Worm (Caenorhabditis elegans) whole organism, early embryonic: ENCODE results near the gene F31E8.5.

Experiments used
- B0310.2 ChIP-seq: sonication (generic microtip); optimal IDR thresholded peaks from 2 replicates; lab custom pipeline; 2016; ENCODE audit warnings: mild to moderate bottlenecking, missing genetic modification characterization, missing compliant biosample characterization
- aly-1 ChIP-seq: sonication (generic microtip); optimal IDR thresholded peaks from 2 replicates; lab custom pipeline; 2016; ENCODE audit warnings: missing genetic modification characterization, missing compliant biosample characterization
- ama-1 ChIP-seq: fragments of 150-350 bp; optimal IDR thresholded peaks from 2 replicates; lab custom pipeline; 2014
- ceh-36 ChIP-seq: sonication (generic microtip); optimal IDR thresholded peaks from 2 replicates; lab custom pipeline; 2016; ENCODE audit warnings: missing genetic modification characterization, inconsistent platforms, missing compliant biosample characterization
- flt-1 ChIP-seq: fragments of 200-800 bp; sonication (Bioruptor generic); IDR thresholded peaks from 2 replicates; pipeline ENCODE4 v1.3.6; 2022; ENCODE audit warnings: missing genetic modification characterization, missing compliant biosample characterization
- hmbx-1 ChIP-seq: sonication (generic microtip); optimal IDR thresholded peaks from 2 replicates; lab custom pipeline; 2016; ENCODE audit warnings: mild to moderate bottlenecking, missing genetic modification characterization, missing compliant biosample characterization
- hmg-4 ChIP-seq: fragments of 200-800 bp; sonication (Bioruptor generic); optimal IDR thresholded peaks from 2 replicates; lab custom pipeline; 2018; ENCODE audit warnings: mild to moderate bottlenecking, missing genetic modification characterization, missing compliant biosample characterization
- hnd-1 ChIP-seq: sonication (generic microtip); optimal IDR thresholded peaks from 2 replicates; lab custom pipeline; 2016; ENCODE audit warnings: missing genetic modification characterization, missing compliant biosample characterization
- pes-1 ChIP-seq: fragments of 200-800 bp; sonication (Bioruptor generic); IDR thresholded peaks from 2 replicates; pipeline ENCODE4 v1.3.6; 2022; ENCODE audit warnings: missing genetic modification reagents, missing genetic modification characterization, missing compliant biosample characterization
- scrt-1 ChIP-seq: fragments of 200-800 bp; sonication (Bioruptor generic); IDR thresholded peaks from 2 replicates; pipeline ENCODE4 v1.3.6; 2022; ENCODE audit warnings: missing genetic modification characterization, missing compliant biosample characterization
- tbx-11 ChIP-seq: fragments of 200-800 bp; sonication (Bioruptor generic); IDR thresholded peaks from 2 replicates; pipeline ENCODE4 v1.3.6; 2022; ENCODE audit warnings: missing genetic modification characterization, missing compliant biosample characterization
- tbx-37 ChIP-seq: fragments of 200-800 bp; sonication (Bioruptor generic); conservative IDR thresholded peaks from 2 replicates; pipeline ENCODE4 v1.3.6; 2022; ENCODE audit warnings: missing genetic modification reagents, missing genetic modification characterization, missing compliant biosample characterization
- tra-4 ChIP-seq: sonication (generic microtip); optimal IDR thresholded peaks from 2 replicates; lab custom pipeline; 2017; ENCODE audit warnings: missing genetic modification characterization, missing compliant biosample characterization

- TF ChIP-seq aly-1 (tag; lab: Kevin White, UChicago) (no peak), ama-1 (no peak), tbx-37 (GFP tag; lab: Robert Waterston, UW) (no peak), tbx-11 (no peak), hmbx-1 (tag; lab: Kevin White, UChicago) (no peak), pes-1 (GFP tag; lab: Robert Waterston, UW) (no peak), hnd-1 (no peak), flt-1 (no peak), ceh-36 (tag; lab: Kevin White, UChicago) (no peak), tra-4 (tag; lab: Kevin White, UChicago) (no peak), scrt-1 (GFP tag; lab: Robert Waterston, UW) (no peak), B0310.2 (no peak), hmg-4 (GFP tag; lab: Kevin White, UChicago) (no peak)
Observed at ce11 chrII:6821118-6821517, 14.1 kb upstream of the F31E8.5 start.
